Fruit fly (Drosophila melanogaster) whole organism, embryonic: Measurements from ENCODE around the gene CG11664.

Experiments used
- Abd-B ChIP-seq: fragments of 200-800 bp; sonication (Bioruptor generic); optimal IDR thresholded peaks from 2 replicates; lab custom pipeline; 2018; ENCODE audit warnings: missing biosample characterization, mild to moderate bottlenecking, missing genetic modification characterization, moderate library complexity
- BtbVII ChIP-seq: fragments of 200-800 bp; sonication (Bioruptor generic); optimal IDR thresholded peaks from 3 replicates; lab custom pipeline; 2017; ENCODE audit warnings: missing biosample characterization, mild to moderate bottlenecking, missing genetic modification characterization
- Bteb2 ChIP-seq: fragments of 200-800 bp; sonication (Bioruptor generic); optimal IDR thresholded peaks from 2 replicates; lab custom pipeline; 2016; ENCODE audit warnings: missing biosample characterization, missing genetic modification characterization
- CG1024 ChIP-seq: fragments of 200-800 bp; sonication (Bioruptor generic); IDR thresholded peaks from 2 replicates; pipeline ENCODE4 v1.3.6; 2022; ENCODE audit warnings: missing biosample characterization, missing genetic modification characterization
- CG10366 ChIP-seq: fragments of 200-800 bp; sonication (Bioruptor generic); IDR thresholded peaks from 2 replicates; pipeline ENCODE4 v1.3.6; 2022; ENCODE audit warnings: missing biosample characterization, missing genetic modification characterization
- CG10462 ChIP-seq: fragments of 200-800 bp; sonication (Bioruptor generic); optimal IDR thresholded peaks from 2 replicates; lab custom pipeline; 2016; ENCODE audit warnings: missing biosample characterization, missing genetic modification characterization
- CG10654 ChIP-seq: fragments of 200-800 bp; sonication (Bioruptor generic); optimal IDR thresholded peaks from 2 replicates; lab custom pipeline; 2016; ENCODE audit warnings: missing biosample characterization, missing genetic modification characterization
- CG12155 ChIP-seq: fragments of 200-800 bp; sonication (Bioruptor generic); optimal IDR thresholded peaks from 3 replicates; lab custom pipeline; 2016; ENCODE audit warnings: missing biosample characterization, missing genetic modification characterization
- CG12236 ChIP-seq: fragments of 200-800 bp; sonication (Bioruptor generic); optimal IDR thresholded peaks from 2 replicates; lab custom pipeline; 2016; ENCODE audit warnings: missing biosample characterization, missing genetic modification characterization
- CG16779 ChIP-seq: fragments of 200-800 bp; sonication (Bioruptor generic); IDR thresholded peaks from 2 replicates; pipeline ENCODE4 v1.3.6; 2022; ENCODE audit warnings: missing biosample characterization, missing genetic modification characterization
- CG18599 ChIP-seq: fragments of 200-800 bp; sonication (Bioruptor generic); optimal IDR thresholded peaks from 3 replicates; lab custom pipeline; 2017; ENCODE audit warnings: missing biosample characterization, missing genetic modification characterization, mild to moderate bottlenecking, moderate library complexity, missing genetic modification reagents
- CG30020 ChIP-seq: fragments of 200-800 bp; optimal IDR thresholded peaks from 2 replicates; lab custom pipeline; 2019; ENCODE audit warnings: missing biosample characterization, mild to moderate bottlenecking, missing genetic modification characterization, moderate library complexity
- CG31365 ChIP-seq: fragments of 200-800 bp; sonication (Bioruptor generic); optimal IDR thresholded peaks from 2 replicates; lab custom pipeline; 2018; ENCODE audit warnings: missing biosample characterization, mild to moderate bottlenecking, missing genetic modification characterization
- CG32532 ChIP-seq: fragments of 200-800 bp; sonication (Bioruptor generic); IDR thresholded peaks from 2 replicates; pipeline ENCODE4 v1.3.6; 2022; ENCODE audit warnings: missing biosample characterization, missing genetic modification characterization
- CG3847 ChIP-seq: fragments of 200-800 bp; sonication (Bioruptor generic); IDR thresholded peaks from 2 replicates; pipeline ENCODE4 v1.3.6; 2022; ENCODE audit warnings: missing biosample characterization, missing genetic modification characterization
- CG4424 ChIP-seq: fragments of 200-800 bp; sonication (Bioruptor generic); optimal IDR thresholded peaks from 3 replicates; lab custom pipeline; 2016; ENCODE audit warnings: missing biosample characterization, missing genetic modification characterization
- CG5180 ChIP-seq: fragments of 200-800 bp; sonication (Bioruptor generic); optimal IDR thresholded peaks from 3 replicates; lab custom pipeline; 2017; ENCODE audit warnings: missing biosample characterization, missing genetic modification characterization, mild to moderate bottlenecking, moderate library complexity, missing genetic modification reagents
- CG7963 ChIP-seq: fragments of 200-800 bp; sonication (Bioruptor generic); IDR thresholded peaks from 3 replicates; pipeline ENCODE4 v1.3.6; 2022; ENCODE audit warnings: missing biosample characterization, missing genetic modification characterization; ENCODE audit not compliant: partially characterized antibody
- CG7987 ChIP-seq: fragments of 200-800 bp; sonication (Bioruptor generic); optimal IDR thresholded peaks from 2 replicates; lab custom pipeline; 2018; ENCODE audit warnings: missing biosample characterization, mild to moderate bottlenecking, missing genetic modification characterization, moderate library complexity
- CG8281 ChIP-seq: fragments of 200-800 bp; sonication (Bioruptor generic); optimal IDR thresholded peaks from 2 replicates; lab custom pipeline; 2018; ENCODE audit warnings: missing biosample characterization, mild to moderate bottlenecking, missing genetic modification characterization, moderate library complexity
- CG8924 ChIP-seq: fragments of 200-800 bp; optimal IDR thresholded peaks from 3 replicates; lab custom pipeline; 2019; ENCODE audit warnings: missing biosample characterization, mild to moderate bottlenecking, missing genetic modification characterization, moderate library complexity
- CG9797 ChIP-seq: fragments of 200-800 bp; sonication (Bioruptor generic); optimal IDR thresholded peaks from 3 replicates; lab custom pipeline; 2018; ENCODE audit warnings: missing biosample characterization, mild to moderate bottlenecking, missing genetic modification characterization
- Dek ChIP-seq: fragments of 200-800 bp; sonication (Bioruptor generic); optimal IDR thresholded peaks from 3 replicates; lab custom pipeline; 2019; ENCODE audit warnings: missing biosample characterization, mild to moderate bottlenecking, missing genetic modification characterization, moderate library complexity
- Dref ChIP-seq: fragments of 200-800 bp; sonication (Bioruptor generic); IDR thresholded peaks from 2 replicates; pipeline ENCODE4 v1.3.6; 2022; ENCODE audit warnings: missing biosample characterization, missing genetic modification characterization
- Fer1 ChIP-seq: fragments of 200-800 bp; sonication (Bioruptor generic); optimal IDR thresholded peaks from 2 replicates; lab custom pipeline; 2017; ENCODE audit warnings: missing biosample characterization, mild to moderate bottlenecking, missing genetic modification characterization
- Fer3 ChIP-seq: fragments of 200-800 bp; sonication (Bioruptor generic); optimal IDR thresholded peaks from 2 replicates; lab custom pipeline; 2018; ENCODE audit warnings: missing biosample characterization, mild to moderate bottlenecking, missing genetic modification characterization, moderate library complexity
- GATAe ChIP-seq: fragments of 200-800 bp; sonication (Bioruptor generic); conservative IDR thresholded peaks from 2 replicates; pipeline ENCODE4 v1.3.6; 2022; ENCODE audit warnings: missing biosample characterization, missing genetic modification characterization
- Hey ChIP-seq: fragments of 200-800 bp; sonication (Bioruptor generic); optimal IDR thresholded peaks from 3 replicates; lab custom pipeline; 2018; ENCODE audit warnings: missing biosample characterization, mild to moderate bottlenecking, missing genetic modification characterization
- Hr39 ChIP-seq: fragments of >200 bp; optimal IDR thresholded peaks from 2 replicates; lab custom pipeline; 2017
- Hr78 ChIP-seq, 2 experiments: fragments of 200-800 bp in 1 of 2; fragments of >200 bp in 1 of 2; sonication (Bioruptor generic) in 1 of 2; optimal IDR thresholded peaks; 2 replicates each; lab custom pipeline; 2017 to 2019; ENCODE audit warnings: missing biosample characterization in 2 of 2, missing genetic modification characterization in 2 of 2, mild to moderate bottlenecking in 1 of 2, moderate library complexity in 1 of 2
- Med ChIP-seq: fragments of 200-800 bp; sonication (Bioruptor generic); peaks from one replicate; lab custom pipeline; 2016; ENCODE audit warnings: missing biosample characterization, missing genetic modification characterization, mild to moderate bottlenecking, inconsistent platforms, moderate library complexity
- Nf-YC ChIP-seq: fragments of 200-800 bp; optimal IDR thresholded peaks from 3 replicates; lab custom pipeline; 2019; ENCODE audit warnings: missing biosample characterization, mild to moderate bottlenecking, missing genetic modification characterization, moderate library complexity
- Poxn ChIP-seq: fragments of 200-800 bp; sonication (Bioruptor generic); IDR thresholded peaks from 2 replicates; pipeline ENCODE4 v1.3.6; 2022; ENCODE audit warnings: missing biosample characterization, missing genetic modification characterization
- Sin3A ChIP-seq: fragments of >200 bp; optimal IDR thresholded peaks from 2 replicates; lab custom pipeline; 2018
- YL-1 ChIP-seq: fragments of 200-800 bp; sonication (Bioruptor generic); optimal IDR thresholded peaks from 3 replicates; lab custom pipeline; 2017; ENCODE audit warnings: missing biosample characterization, mild to moderate bottlenecking, missing genetic modification characterization
- dimm ChIP-seq: fragments of 200-800 bp; sonication (Bioruptor generic); IDR thresholded peaks from 2 replicates; pipeline ENCODE4 v1.3.6; 2022; ENCODE audit warnings: missing biosample characterization, missing genetic modification characterization
- dm ChIP-seq: fragments of 200-800 bp; sonication (Bioruptor generic); optimal IDR thresholded peaks from 3 replicates; lab custom pipeline; 2016; ENCODE audit warnings: missing biosample characterization, missing genetic modification characterization
- dpn ChIP-seq, 2 experiments: fragments of 200-800 bp; sonication (Bioruptor generic); optimal IDR thresholded peaks; 3 replicates each; lab custom pipeline; 2016; ENCODE audit warnings: missing biosample characterization in 2 of 2, missing genetic modification characterization in 2 of 2
- esg ChIP-seq: fragments of 200-800 bp; sonication (Bioruptor generic); conservative IDR thresholded peaks from 2 replicates; pipeline ENCODE4 v1.3.6; 2022; ENCODE audit warnings: missing biosample characterization, missing genetic modification characterization
- fru ChIP-seq: fragments of >200 bp; optimal IDR thresholded peaks from 2 replicates; lab custom pipeline; 2017
- gcm ChIP-seq: fragments of 200-800 bp; sonication (Bioruptor generic); optimal IDR thresholded peaks from 2 replicates; lab custom pipeline; 2019; ENCODE audit warnings: missing biosample characterization, mild to moderate bottlenecking, missing genetic modification characterization, moderate library complexity
- grau ChIP-seq: fragments of 200-800 bp; optimal IDR thresholded peaks from 3 replicates; lab custom pipeline; 2019; ENCODE audit warnings: missing biosample characterization, mild to moderate bottlenecking, missing genetic modification characterization, moderate library complexity
- gt ChIP-seq: fragments of 200-800 bp; sonication (Bioruptor generic); IDR thresholded peaks from 2 replicates; pipeline ENCODE4 v1.3.6; 2022; ENCODE audit warnings: missing biosample characterization, missing genetic modification characterization
- hkb ChIP-seq, 2 experiments: fragments of 200-800 bp in 1 of 2; fragments of >200 bp in 1 of 2; sonication (Bioruptor generic) in 1 of 2; IDR thresholded peaks in 1 of 2; optimal IDR thresholded peaks in 1 of 2; 2 replicates each; pipeline versions ENCODE4 v1.3.6 to Lab custom; 2017 to 2022; ENCODE audit warnings: missing biosample characterization in 1 of 2, missing genetic modification characterization in 1 of 2
- insv ChIP-seq, 2 experiments: fragments of 200-800 bp; sonication (Bioruptor generic); optimal IDR thresholded peaks; 3 replicates each; lab custom pipeline; 2016 to 2018; ENCODE audit warnings: missing biosample characterization in 2 of 2, missing genetic modification characterization in 2 of 2
- kni ChIP-seq: fragments of 200-800 bp; sonication (Bioruptor generic); optimal IDR thresholded peaks from 3 replicates; lab custom pipeline; 2017; ENCODE audit warnings: mild to moderate bottlenecking, missing biosample characterization, missing genetic modification reagents, missing genetic modification characterization
- pros ChIP-seq: fragments of 200-800 bp; sonication (Bioruptor generic); optimal IDR thresholded peaks from 3 replicates; lab custom pipeline; 2019; ENCODE audit warnings: missing biosample characterization, mild to moderate bottlenecking, missing genetic modification characterization, moderate library complexity
- run ChIP-seq: fragments of 200-800 bp; sonication (Bioruptor generic); optimal IDR thresholded peaks from 3 replicates; lab custom pipeline; 2018; ENCODE audit warnings: missing biosample characterization, mild to moderate bottlenecking, missing genetic modification characterization
- scrt ChIP-seq: fragments of 200-800 bp; sonication (Bioruptor generic); optimal IDR thresholded peaks from 2 replicates; lab custom pipeline; 2018; ENCODE audit warnings: missing biosample characterization, mild to moderate bottlenecking, missing genetic modification characterization, moderate library complexity
- slp2 ChIP-seq: fragments of 200-800 bp; sonication (Bioruptor generic); optimal IDR thresholded peaks from 2 replicates; lab custom pipeline; 2016; ENCODE audit warnings: missing biosample characterization, missing genetic modification characterization
- trh ChIP-seq: fragments of 200-800 bp; sonication (Bioruptor generic); optimal IDR thresholded peaks from 2 replicates; lab custom pipeline; 2016; ENCODE audit warnings: missing biosample characterization, missing genetic modification characterization
- zfh2 ChIP-seq: fragments of 200-800 bp; sonication (Bioruptor generic); optimal IDR thresholded peaks from 2 replicates; lab custom pipeline; 2016; ENCODE audit warnings: missing biosample characterization, missing genetic modification characterization

Gene CG11664

DNA sequence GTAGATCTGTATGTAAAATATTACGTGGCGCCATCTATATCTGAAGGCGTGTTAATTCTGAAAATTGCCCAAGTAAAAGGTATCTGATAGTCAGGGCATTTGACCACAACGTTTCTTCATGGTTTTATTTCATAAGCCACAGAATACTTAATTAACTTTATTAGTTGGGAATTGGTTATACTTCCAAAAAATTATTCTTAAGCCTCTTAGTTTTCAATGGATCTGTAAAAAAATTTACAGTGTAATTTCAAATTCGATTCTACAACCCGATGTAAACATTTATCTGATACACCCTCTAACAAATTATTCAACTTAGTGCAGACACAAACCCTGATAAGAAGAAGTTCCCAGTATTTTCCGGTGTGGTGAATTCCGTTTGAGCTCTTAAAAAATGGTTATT lies 32.0 kb upstream of the CG11664 start (continued):
- no peak for TF ChIP-seq gcm (GFP tag; lab: Kevin White, UChicago)
- TF ChIP-seq CG3847 (GFP tag; lab: Robert Waterston, UW): no peak
- peak; percentile 26 for TF ChIP-seq CG4424 (GFP tag; lab: Kevin White, UChicago)
- no peak for TF ChIP-seq Dref
- TF ChIP-seq dm (GFP tag; lab: Kevin White, UChicago): no peak
- no peak for TF ChIP-seq CG12236 (GFP tag; lab: Kevin White, UChicago)
- TF ChIP-seq fru (lab: Kevin White, UChicago): no peak
- TF ChIP-seq CG30020 (tag; lab: Kevin White, UChicago): no peak
- TF ChIP-seq CG1024 (GFP tag; lab: Robert Waterston, UW): no peak
- no peak for TF ChIP-seq Hey (tag; lab: Kevin White, UChicago)
- no peak for TF ChIP-seq gt (GFP tag; lab: Robert Waterston, UW)
- TF ChIP-seq kni (GFP tag; lab: Kevin White, UChicago): no peak
- no peak for TF ChIP-seq BtbVII
- TF ChIP-seq run: no peak
- no peak for TF ChIP-seq Hr39
- no peak for TF ChIP-seq Hr78 (GFP tag; optimal IDR thresholded peaks at IDR 0.05; lab: Kevin White, UChicago)
- peak; percentile 5 for TF ChIP-seq Dek
- no peak for TF ChIP-seq CG32532 (GFP tag; lab: Robert Waterston, UW)
- TF ChIP-seq CG7987 (GFP tag; lab: Kevin White, UChicago): no peak
- peak; percentile 48 for TF ChIP-seq esg (GFP tag; lab: Robert Waterston, UW)
- TF ChIP-seq CG18599 (GFP tag; lab: Kevin White, UChicago): no peak
- no peak for TF ChIP-seq zfh2 (GFP tag; lab: Kevin White, UChicago)
- TF ChIP-seq CG10462 (GFP tag; lab: Kevin White, UChicago): no peak
- TF ChIP-seq Med (GFP tag; lab: Kevin White, UChicago): peak; percentile 73
- TF ChIP-seq CG31365 (tag; lab: Kevin White, UChicago): no peak
- TF ChIP-seq Poxn: no peak
- no peak; the same call in 1 of the 2 replicates for TF ChIP-seq CG10366 (GFP tag; lab: Robert Waterston, UW)
- TF ChIP-seq grau (tag; lab: Kevin White, UChicago): peak; percentile 27
- no peak for TF ChIP-seq CG5180 (GFP tag; lab: Kevin White, UChicago)
- TF ChIP-seq Fer1 (GFP tag; lab: Kevin White, UChicago): peak; percentile 6
- no peak for TF ChIP-seq Bteb2 (GFP tag; lab: Kevin White, UChicago)
- TF ChIP-seq Fer3: no peak
- TF ChIP-seq GATAe (GFP tag; lab: Robert Waterston, UW): no peak; the same call in 1 of the 2 replicates
- TF ChIP-seq CG8281 (tag; lab: Kevin White, UChicago): no peak
- peak; percentile 24; the same call in 1 of the 3 replicates for TF ChIP-seq CG7963 (GFP tag; lab: Robert Waterston, UW)
- no peak for TF ChIP-seq slp2 (GFP tag; lab: Kevin White, UChicago)
- no peak for TF ChIP-seq scrt (GFP tag; lab: Kevin White, UChicago)
- no peak for TF ChIP-seq dimm
- no peak for TF ChIP-seq hkb (optimal IDR thresholded peaks at IDR 0.05; lab: Kevin White, UChicago)
- TF ChIP-seq hkb (GFP tag; IDR thresholded peaks at IDR 0.05; lab: Robert Waterston, UW): no peak
- TF ChIP-seq Sin3A (lab: Kevin White, UChicago): no peak
- TF ChIP-seq CG12155 (GFP tag; lab: Kevin White, UChicago): no peak
- no peak for TF ChIP-seq insv (GFP tag; optimal IDR thresholded peaks at IDR 0.05; lab: Kevin White, UChicago)
- TF ChIP-seq pros (GFP tag; lab: Kevin White, UChicago): no peak
- no peak for TF ChIP-seq CG8924 (tag; lab: Kevin White, UChicago)
- no peak for TF ChIP-seq Nf-YC (tag; lab: Kevin White, UChicago)
- no peak for TF ChIP-seq CG16779 (GFP tag; lab: Robert Waterston, UW)
- no peak for TF ChIP-seq trh (GFP tag; lab: Kevin White, UChicago)
- peak; percentile 17 for TF ChIP-seq CG10654
- no peak for TF ChIP-seq CG9797
- TF ChIP-seq dpn (GFP tag; optimal IDR thresholded peaks at IDR 0.05; lab: Kevin White, UChicago): no peak
- TF ChIP-seq Abd-B (GFP tag; lab: Kevin White, UChicago): peak; percentile 38
- TF ChIP-seq YL-1 (GFP tag; lab: Kevin White, UChicago): no peak
